Worm (Caenorhabditis elegans): ENCODE data around the gene aff-1.
A peak's percentile ranks its signal among the peaks of the same experiment; 100 is the strongest.

aff-1 gene

DNA sequence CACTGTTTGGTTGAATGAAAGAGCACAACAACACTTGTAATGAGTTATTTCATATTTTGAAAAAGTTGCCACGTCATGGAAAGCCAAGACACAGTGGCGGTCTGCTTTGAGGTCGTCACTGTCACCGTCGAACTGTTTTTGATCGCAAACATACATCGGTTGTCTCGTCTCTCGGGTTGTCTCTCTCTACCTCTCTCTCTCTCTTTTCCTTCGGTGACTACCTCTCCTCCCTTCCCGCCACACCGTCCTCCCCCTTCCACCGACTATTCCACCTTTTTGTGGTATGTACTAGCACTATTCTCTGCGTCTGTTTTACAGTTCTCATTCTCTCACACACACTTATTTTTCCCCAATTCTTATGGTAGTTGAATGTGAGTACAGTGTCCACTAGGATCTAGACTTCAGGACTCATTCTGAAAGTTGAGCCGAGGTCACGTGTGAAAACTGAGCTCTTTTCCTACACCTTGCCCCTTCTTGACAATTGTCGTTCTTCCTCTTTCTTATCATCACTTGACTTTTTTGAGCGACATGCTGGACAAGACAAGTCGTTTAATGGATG is 29.7 kb downstream of the aff-1 start (continued):
- TF ChIP-seq pax-3 (tag; optimal IDR thresholded peaks at IDR 0.05) (no peak), zip-4 (GFP tag; optimal IDR thresholded peaks at IDR 0.05) (no peak), Y116A8C.19 (tag; optimal IDR thresholded peaks at IDR 0.05; ENCODE audit: borderline replicate concordance) (no peak), dsc-1 (tag; optimal IDR thresholded peaks at IDR 0.05) (no peak), efl-3 (GFP tag; optimal IDR thresholded peaks at IDR 0.05) (no peak), skn-1 (tag; optimal IDR thresholded peaks at IDR 0.05) (no peak), lir-3 (tag; optimal IDR thresholded peaks at IDR 0.05; ENCODE audit: poor library complexity) (no peak), pqm-1 (tag; optimal IDR thresholded peaks at IDR 0.05) (no peak), lin-14 (GFP tag; optimal IDR thresholded peaks at IDR 0.05) (peak; percentile 67), unc-62 (GFP tag; optimal IDR thresholded peaks at IDR 0.05) (no peak), unc-130 (tag; optimal IDR thresholded peaks at IDR 0.05) (no peak), ceh-63 (GFP tag; optimal IDR thresholded peaks at IDR 0.05) (no peak), dpl-1 (GFP tag; optimal IDR thresholded peaks at IDR 0.05) (no peak), fkh-4 (tag; optimal IDR thresholded peaks at IDR 0.05; ENCODE audit: borderline replicate concordance) (no peak), mef-2 (tag; optimal IDR thresholded peaks at IDR 0.05) (no peak), hlh-4 (tag; optimal IDR thresholded peaks at IDR 0.05) (no peak), mdl-1 (tag; optimal IDR thresholded peaks at IDR 0.05) (no peak), elt-3 (tag; optimal IDR thresholded peaks at IDR 0.05) (no peak), tlp-1 (tag; optimal IDR thresholded peaks at IDR 0.05) (no peak), alr-1 (tag; optimal IDR thresholded peaks at IDR 0.05; ENCODE audit: borderline replicate concordance) (no peak), unc-86 (tag; optimal IDR thresholded peaks at IDR 0.05) (no peak), nhr-77 (tag; optimal IDR thresholded peaks at IDR 0.05) (no peak), nhr-76 (tag; optimal IDR thresholded peaks at IDR 0.05) (no peak), tbx-2 (tag; optimal IDR thresholded peaks at IDR 0.05) (no peak), efl-1 (optimal IDR thresholded peaks at IDR 0.05) (no peak), efl-1 (GFP tag; optimal IDR thresholded peaks at IDR 0.05 in 1 of 2) (peak in 1 of 2 experiments; percentile 41), nhr-12 (tag; optimal IDR thresholded peaks at IDR 0.05) (no peak), zag-1 (tag; optimal IDR thresholded peaks at IDR 0.05) (no peak), egl-27 (tag; optimal IDR thresholded peaks at IDR 0.05) (peak; percentile 64 to 69), snu-23 (GFP tag; optimal IDR thresholded peaks at IDR 0.05) (peak; percentile 43), hlh-17 (GFP tag; optimal IDR thresholded peaks at IDR 0.05; ENCODE audit: borderline replicate concordance) (no peak), sup-37 (GFP tag; optimal IDR thresholded peaks at IDR 0.05) (no peak), ets-5 (GFP tag; IDR thresholded peaks at IDR 0.05) (no peak), fkh-8 (tag; optimal IDR thresholded peaks at IDR 0.05) (no peak), unc-30 (tag; optimal IDR thresholded peaks at IDR 0.05) (no peak), lin-15B (tag; optimal IDR thresholded peaks at IDR 0.05) (no peak), rnt-1 (tag; optimal IDR thresholded peaks at IDR 0.05) (no peak), elt-2 (tag; optimal IDR thresholded peaks at IDR 0.05) (peak; percentile 4), ceh-8 (GFP tag; optimal IDR thresholded peaks at IDR 0.05) (no peak), isw-1 (GFP tag; IDR thresholded peaks at IDR 0.05) (no peak), F16B12.6 (tag; optimal IDR thresholded peaks at IDR 0.05) (no peak)

DNA sequence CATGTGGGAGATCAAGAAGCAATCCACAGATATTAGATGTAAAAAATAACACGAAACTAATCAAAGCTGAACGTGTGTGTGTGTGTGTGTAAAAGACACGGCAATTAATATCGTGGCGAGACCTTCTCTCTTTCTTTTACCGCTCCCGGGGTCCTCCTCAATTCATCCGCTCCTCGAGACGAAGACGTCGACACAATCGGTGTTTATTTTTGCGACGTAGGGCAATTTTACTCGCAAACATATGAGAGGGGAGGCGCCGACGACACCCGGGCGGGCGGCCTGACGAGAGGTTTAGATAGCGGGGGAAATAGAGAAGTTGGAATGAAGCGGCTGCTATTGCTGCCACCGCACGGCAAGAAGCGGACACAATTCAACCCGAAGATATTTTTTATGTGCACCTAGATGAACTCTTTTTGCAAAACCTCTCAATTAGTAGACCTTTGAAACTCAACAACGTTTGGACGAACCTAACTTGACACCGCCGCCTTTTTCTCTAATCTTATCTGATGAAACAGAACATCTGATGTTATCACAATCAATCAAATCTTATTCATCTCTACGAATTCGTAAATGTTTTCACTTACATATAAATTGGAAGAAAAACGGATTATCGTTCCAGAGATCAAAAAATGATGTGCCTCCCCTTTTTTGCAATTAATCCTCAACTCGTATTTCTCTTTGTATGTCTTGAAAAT is 30.7 kb downstream of the aff-1 start:
- TF ChIP-seq lin-13 (GFP tag; optimal IDR thresholded peaks at IDR 0.05) (no peak), lin-14 (GFP tag; optimal IDR thresholded peaks at IDR 0.05) (peak; percentile 65), egl-27 (tag; optimal IDR thresholded peaks at IDR 0.05) (peak in 1 of 2 experiments; percentile 62), ces-1 (GFP tag; optimal IDR thresholded peaks at IDR 0.05) (no peak), blmp-1 (tag; optimal IDR thresholded peaks at IDR 0.05) (peak; percentile 46), unc-130 (tag; optimal IDR thresholded peaks at IDR 0.05) (no peak), elt-3 (tag; optimal IDR thresholded peaks at IDR 0.05) (no peak), nhr-71 (tag; optimal IDR thresholded peaks at IDR 0.05) (peak; percentile 29), irx-1 (tag; optimal IDR thresholded peaks at IDR 0.05) (peak; percentile 39), nhr-85 (tag) (peak; percentile 80), dsc-1 (tag; optimal IDR thresholded peaks at IDR 0.05) (peak; percentile 46), nhr-11 (tag; optimal IDR thresholded peaks at IDR 0.05) (no peak), rnt-1 (tag; optimal IDR thresholded peaks at IDR 0.05) (peak; percentile 14), efl-1 (optimal IDR thresholded peaks at IDR 0.05) (no peak), efl-1 (GFP tag; optimal IDR thresholded peaks at IDR 0.05 in 1 of 2) (peak in 1 of 2 experiments; percentile 70), nhr-76 (tag; optimal IDR thresholded peaks at IDR 0.05) (no peak)

All from whole organism, L1 larva.